Fruit fly (Drosophila melanogaster) whole organism, pupa: ENCODE measurements around the gene CG13059.

ENCODE experiments used
- CG14655 ChIP-seq: fragments of 200-800 bp; sonication (Bioruptor generic); optimal IDR thresholded peaks from 3 replicates; lab custom pipeline; 2017; ENCODE audit warnings: mild to moderate bottlenecking, missing biosample characterization, missing genetic modification reagents, missing genetic modification characterization
- CG15710 ChIP-seq: fragments of 200-800 bp; sonication (Bioruptor generic); optimal IDR thresholded peaks from 2 replicates; lab custom pipeline; 2018; ENCODE audit warnings: missing biosample characterization, mild to moderate bottlenecking, missing genetic modification characterization, moderate library complexity
- CG17806 ChIP-seq: fragments of 200-800 bp; sonication (Bioruptor generic); optimal IDR thresholded peaks from 2 replicates; lab custom pipeline; 2018; ENCODE audit warnings: missing biosample characterization, mild to moderate bottlenecking, missing genetic modification characterization, moderate library complexity
- CG32121 ChIP-seq: fragments of 200-800 bp; sonication (Bioruptor generic); IDR thresholded peaks from 2 replicates; pipeline ENCODE4 v1.3.6; 2022; ENCODE audit warnings: missing biosample characterization, missing genetic modification characterization
- CG34367 ChIP-seq: fragments of 200-800 bp; sonication (Bioruptor generic); optimal IDR thresholded peaks from 2 replicates; lab custom pipeline; 2018; ENCODE audit warnings: missing biosample characterization, mild to moderate bottlenecking, missing genetic modification characterization
- D1 ChIP-seq: fragments of 200-800 bp; sonication (Bioruptor generic); optimal IDR thresholded peaks from 2 replicates; lab custom pipeline; 2018; ENCODE audit warnings: missing biosample characterization, mild to moderate bottlenecking, missing genetic modification characterization, moderate library complexity
- Pif1B ChIP-seq: fragments of 200-800 bp; sonication (Bioruptor generic); optimal IDR thresholded peaks from 3 replicates; lab custom pipeline; 2016; ENCODE audit warnings: missing biosample characterization, missing genetic modification characterization
- Snoo ChIP-seq: fragments of 200-800 bp; sonication (Bioruptor generic); optimal IDR thresholded peaks from 3 replicates; lab custom pipeline; 2017; ENCODE audit warnings: missing biosample characterization, mild to moderate bottlenecking, missing genetic modification characterization, inconsistent platforms
- gl ChIP-seq: fragments of 200-800 bp; sonication (Bioruptor generic); optimal IDR thresholded peaks from 2 replicates; lab custom pipeline; 2018; ENCODE audit warnings: missing biosample characterization, mild to moderate bottlenecking, missing genetic modification characterization

DNA sequence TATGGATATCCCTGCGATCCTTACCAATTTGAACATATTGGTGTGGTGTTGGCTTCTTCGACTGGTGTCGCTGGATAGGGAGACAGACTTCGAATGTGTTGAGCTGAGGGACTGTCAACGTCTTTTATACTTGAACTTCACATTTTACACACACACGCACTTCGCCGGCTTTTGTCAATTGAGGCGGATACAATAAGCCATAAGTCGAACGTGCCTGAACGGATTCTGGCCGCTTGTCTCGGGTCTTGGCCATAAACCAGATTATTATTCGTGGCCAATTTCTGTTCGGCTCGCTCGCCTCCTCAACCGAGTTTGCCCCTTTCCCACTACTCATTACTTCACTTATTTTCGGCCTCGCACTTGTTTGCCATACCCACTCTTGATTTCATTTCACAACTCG, 20.4 kb upstream of the CG13059 start, which contains the start of gene CG13044:
- TF ChIP-seq gl (tag; lab: Kevin White, UChicago) (no peak), CG15710 (tag; lab: Kevin White, UChicago) (no peak), CG32121 (GFP tag; lab: Robert Waterston, UW) (no peak), Pif1B (GFP tag; lab: Kevin White, UChicago) (no peak), D1 (tag; lab: Kevin White, UChicago) (no peak), CG17806 (tag; lab: Kevin White, UChicago) (no peak), CG34367 (no peak), Snoo (tag; lab: Kevin White, UChicago) (no peak), CG14655 (no peak)
